Worm (Caenorhabditis elegans): ENCODE measurements around the gene str-90.

ce11 chrV:8104473-8104872 lies 1.4 kb downstream of the str-90 start, which contains the start of gene srlf-16:
- TF ChIP-seq cog-1 (tag; optimal IDR thresholded peaks at IDR 0.05) (no peak), med-1 (GFP tag; optimal IDR thresholded peaks at IDR 0.05; ENCODE audit: insufficient read depth) (no peak), tab-1 (GFP tag; IDR thresholded peaks at IDR 0.05) (no peak)
